Fruit fly (Drosophila melanogaster) whole organism, embryonic: ENCODE data around the gene foxo.

Experiments
- Atf6 ChIP-seq: fragments of 200-800 bp; sonication (Bioruptor generic); IDR thresholded peaks from 2 replicates; pipeline ENCODE4 v1.3.6; 2022; ENCODE audit warnings: missing biosample characterization, missing genetic modification characterization
- BEAF-32 ChIP-seq: fragments of 200-800 bp; sonication (Bioruptor generic); optimal IDR thresholded peaks from 3 replicates; lab custom pipeline; 2017; ENCODE audit warnings: missing biosample characterization, missing genetic modification characterization, mild to moderate bottlenecking, moderate library complexity, missing genetic modification reagents
- Bdp1 ChIP-seq: fragments of 200-800 bp; sonication (Bioruptor generic); optimal IDR thresholded peaks from 3 replicates; lab custom pipeline; 2016; ENCODE audit warnings: missing biosample characterization, missing genetic modification characterization
- CG10209 ChIP-seq: fragments of 200-800 bp; sonication (Bioruptor generic); optimal IDR thresholded peaks from 3 replicates; lab custom pipeline; 2017; ENCODE audit warnings: missing biosample characterization, mild to moderate bottlenecking, missing genetic modification characterization, missing genetic modification reagents
- CG10366 ChIP-seq: fragments of 200-800 bp; sonication (Bioruptor generic); IDR thresholded peaks from 2 replicates; pipeline ENCODE4 v1.3.6; 2022; ENCODE audit warnings: missing biosample characterization, missing genetic modification characterization
- CG10543 ChIP-seq: fragments of 200-800 bp; sonication (Bioruptor generic); optimal IDR thresholded peaks from 3 replicates; lab custom pipeline; 2017; ENCODE audit warnings: missing biosample characterization, mild to moderate bottlenecking, missing genetic modification characterization, moderate library complexity
- CG11696 ChIP-seq: fragments of 200-800 bp; sonication (Bioruptor generic); IDR thresholded peaks from 2 replicates; pipeline ENCODE4 v1.3.6; 2022; ENCODE audit warnings: missing biosample characterization, missing genetic modification characterization
- CG14441 ChIP-seq: fragments of 200-800 bp; sonication (Bioruptor generic); IDR thresholded peaks from 2 replicates; pipeline ENCODE4 v1.3.6; 2022; ENCODE audit warnings: missing biosample characterization, missing genetic modification characterization
- CG14860 ChIP-seq: fragments of 200-800 bp; sonication (Bioruptor generic); IDR thresholded peaks from 3 replicates; pipeline ENCODE4 v1.3.6; 2022; ENCODE audit warnings: missing biosample characterization, missing genetic modification characterization; ENCODE audit not compliant: partially characterized antibody
- CG1529 ChIP-seq: fragments of 200-800 bp; sonication (Bioruptor generic); optimal IDR thresholded peaks from 3 replicates; lab custom pipeline; 2018; ENCODE audit warnings: missing biosample characterization, missing genetic modification characterization
- CG18476 ChIP-seq: fragments of 200-800 bp; sonication (Bioruptor generic); optimal IDR thresholded peaks from 2 replicates; lab custom pipeline; 2016; ENCODE audit warnings: missing biosample characterization, mild to moderate bottlenecking, missing genetic modification characterization
- CG18599 ChIP-seq: fragments of 200-800 bp; sonication (Bioruptor generic); optimal IDR thresholded peaks from 3 replicates; lab custom pipeline; 2017; ENCODE audit warnings: missing biosample characterization, missing genetic modification characterization, mild to moderate bottlenecking, moderate library complexity, missing genetic modification reagents
- CG2116 ChIP-seq: fragments of 200-800 bp; sonication (Bioruptor generic); optimal IDR thresholded peaks from 3 replicates; lab custom pipeline; 2018; ENCODE audit warnings: missing biosample characterization, mild to moderate bottlenecking, missing genetic modification characterization
- CG2120 ChIP-seq: fragments of 200-800 bp; sonication (Bioruptor generic); optimal IDR thresholded peaks from 3 replicates; lab custom pipeline; 2016; ENCODE audit warnings: missing biosample characterization, missing genetic modification characterization
- CG32532 ChIP-seq: fragments of 200-800 bp; sonication (Bioruptor generic); IDR thresholded peaks from 2 replicates; pipeline ENCODE4 v1.3.6; 2022; ENCODE audit warnings: missing biosample characterization, missing genetic modification characterization
- CG32767 ChIP-seq: fragments of 200-800 bp; sonication (Bioruptor generic); IDR thresholded peaks from 2 replicates; pipeline ENCODE4 v1.3.6; 2022; ENCODE audit warnings: missing biosample characterization, missing genetic modification characterization
- CG3281 ChIP-seq: fragments of 200-800 bp; sonication (Bioruptor generic); optimal IDR thresholded peaks from 3 replicates; lab custom pipeline; 2017; ENCODE audit warnings: missing biosample characterization, mild to moderate bottlenecking, missing genetic modification characterization
- CG34422 ChIP-seq: fragments of 200-800 bp; sonication (Bioruptor generic); IDR thresholded peaks from 3 replicates; pipeline ENCODE4 v1.3.6; 2022; ENCODE audit warnings: missing biosample characterization, missing genetic modification characterization
- CG4424 ChIP-seq: fragments of 200-800 bp; sonication (Bioruptor generic); optimal IDR thresholded peaks from 3 replicates; lab custom pipeline; 2016; ENCODE audit warnings: missing biosample characterization, missing genetic modification characterization
- CG7963 ChIP-seq: fragments of 200-800 bp; sonication (Bioruptor generic); IDR thresholded peaks from 3 replicates; pipeline ENCODE4 v1.3.6; 2022; ENCODE audit warnings: missing biosample characterization, missing genetic modification characterization; ENCODE audit not compliant: partially characterized antibody
- CG9727 ChIP-seq: fragments of 200-800 bp; sonication (Bioruptor generic); optimal IDR thresholded peaks from 3 replicates; lab custom pipeline; 2017; ENCODE audit warnings: missing biosample characterization, mild to moderate bottlenecking, missing genetic modification characterization
- CG9817 ChIP-seq: fragments of 200-800 bp; sonication (Bioruptor generic); optimal IDR thresholded peaks from 2 replicates; lab custom pipeline; 2018; ENCODE audit warnings: missing biosample characterization, mild to moderate bottlenecking, missing genetic modification characterization, moderate library complexity
- CG9876 ChIP-seq: fragments of 200-800 bp; sonication (Bioruptor generic); optimal IDR thresholded peaks from 2 replicates; lab custom pipeline; 2016; ENCODE audit warnings: missing biosample characterization, missing genetic modification characterization
- CG9932 ChIP-seq: fragments of 200-800 bp; sonication (Bioruptor generic); IDR thresholded peaks from 2 replicates; pipeline ENCODE4 v1.3.6; 2022; ENCODE audit warnings: missing biosample characterization, missing genetic modification characterization
- Deaf1 ChIP-seq: fragments of 200-800 bp; optimal IDR thresholded peaks from 3 replicates; lab custom pipeline; 2019; ENCODE audit warnings: missing biosample characterization, mild to moderate bottlenecking, missing genetic modification characterization, moderate library complexity
- Drgx ChIP-seq: fragments of 200-800 bp; sonication (Bioruptor generic); IDR thresholded peaks from 2 replicates; pipeline ENCODE4 v1.3.6; 2022; ENCODE audit warnings: missing biosample characterization, missing genetic modification characterization
- E2f1 ChIP-seq: fragments of 200-800 bp; sonication (Bioruptor generic); IDR thresholded peaks from 2 replicates; pipeline ENCODE4 v1.3.6; 2022; ENCODE audit warnings: missing biosample characterization, missing genetic modification characterization
- Lhr ChIP-seq: fragments of 200-800 bp; sonication (Bioruptor generic); optimal IDR thresholded peaks from 3 replicates; lab custom pipeline; 2017; ENCODE audit warnings: mild to moderate bottlenecking, missing biosample characterization, missing genetic modification reagents, missing genetic modification characterization
- Myb ChIP-seq: fragments of 200-800 bp; sonication (Bioruptor generic); optimal IDR thresholded peaks from 2 replicates; lab custom pipeline; 2016; ENCODE audit warnings: missing biosample characterization, missing genetic modification characterization
- Rfx ChIP-seq: fragments of 200-800 bp; sonication (Bioruptor generic); IDR thresholded peaks from 2 replicates; pipeline ENCODE4 v1.3.6; 2022; ENCODE audit warnings: missing biosample characterization, missing genetic modification characterization
- Rx ChIP-seq: fragments of 200-800 bp; sonication (Bioruptor generic); IDR thresholded peaks from 2 replicates; pipeline ENCODE4 v1.3.6; 2022; ENCODE audit warnings: missing biosample characterization, missing genetic modification characterization
- cato ChIP-seq: fragments of 200-800 bp; sonication (Bioruptor generic); optimal IDR thresholded peaks from 2 replicates; lab custom pipeline; 2016; ENCODE audit warnings: missing biosample characterization, missing genetic modification characterization, borderline replicate concordance
- cg ChIP-seq: fragments of 200-800 bp; sonication (Bioruptor generic); optimal IDR thresholded peaks from 3 replicates; lab custom pipeline; 2019; ENCODE audit warnings: missing biosample characterization, mild to moderate bottlenecking, missing genetic modification characterization, moderate library complexity
- chinmo ChIP-seq: fragments of 200-800 bp; sonication (Bioruptor generic); IDR thresholded peaks from 4 replicates; pipeline ENCODE4 v1.3.6; 2022; ENCODE audit warnings: missing biosample characterization, missing genetic modification characterization; ENCODE audit not compliant: partially characterized antibody
- disco-r ChIP-seq: fragments of 200-800 bp; sonication (Bioruptor generic); optimal IDR thresholded peaks from 2 replicates; lab custom pipeline; 2016; ENCODE audit warnings: missing biosample characterization, missing genetic modification characterization
- dpn ChIP-seq, 2 experiments: fragments of 200-800 bp; sonication (Bioruptor generic); optimal IDR thresholded peaks; 3 replicates each; lab custom pipeline; 2016; ENCODE audit warnings: missing biosample characterization in 2 of 2, missing genetic modification characterization in 2 of 2
- ems ChIP-seq: fragments of 200-800 bp; sonication (Bioruptor generic); optimal IDR thresholded peaks from 3 replicates; lab custom pipeline; 2016; ENCODE audit warnings: missing biosample characterization, missing genetic modification characterization
- fru ChIP-seq: fragments of >200 bp; optimal IDR thresholded peaks from 2 replicates; lab custom pipeline; 2017
- gcm ChIP-seq: fragments of 200-800 bp; sonication (Bioruptor generic); optimal IDR thresholded peaks from 2 replicates; lab custom pipeline; 2019; ENCODE audit warnings: missing biosample characterization, mild to moderate bottlenecking, missing genetic modification characterization, moderate library complexity
- gfzf ChIP-seq: fragments of 200-800 bp; sonication (Bioruptor generic); optimal IDR thresholded peaks from 2 replicates; lab custom pipeline; 2016; ENCODE audit warnings: missing biosample characterization, mild to moderate bottlenecking, missing genetic modification characterization, moderate library complexity
- grau ChIP-seq: fragments of 200-800 bp; optimal IDR thresholded peaks from 3 replicates; lab custom pipeline; 2019; ENCODE audit warnings: missing biosample characterization, mild to moderate bottlenecking, missing genetic modification characterization, moderate library complexity
- gsb-n ChIP-seq: fragments of 200-800 bp; sonication (Bioruptor generic); optimal IDR thresholded peaks from 3 replicates; lab custom pipeline; 2018; ENCODE audit warnings: missing biosample characterization, mild to moderate bottlenecking, missing genetic modification characterization
- peb ChIP-seq: fragments of 200-800 bp; sonication (Bioruptor generic); IDR thresholded peaks from 2 replicates; pipeline ENCODE4 v1.3.6; 2022; ENCODE audit warnings: missing biosample characterization, missing genetic modification characterization
- sens-2 ChIP-seq: fragments of 200-800 bp; sonication (Bioruptor generic); IDR thresholded peaks from 2 replicates; pipeline ENCODE4 v1.3.6; 2022; ENCODE audit warnings: missing biosample characterization, missing genetic modification characterization
- sob ChIP-seq: fragments of 200-800 bp; sonication (Bioruptor generic); IDR thresholded peaks from 2 replicates; pipeline ENCODE4 v1.3.6; 2022; ENCODE audit warnings: missing biosample characterization, missing genetic modification characterization
- ssp ChIP-seq: fragments of 200-800 bp; sonication (Bioruptor generic); IDR thresholded peaks from 2 replicates; pipeline ENCODE4 v1.3.6; 2022; ENCODE audit warnings: missing biosample characterization, missing genetic modification characterization
- tna ChIP-seq: fragments of 200-800 bp; sonication (Bioruptor generic); IDR thresholded peaks from 2 replicates; pipeline ENCODE4 v1.3.6; 2022; ENCODE audit warnings: missing biosample characterization, missing genetic modification characterization; ENCODE audit not compliant: partially characterized antibody
- toy ChIP-seq: fragments of 200-800 bp; sonication (Bioruptor generic); IDR thresholded peaks from 2 replicates; pipeline ENCODE4 v1.3.6; 2022; ENCODE audit warnings: missing biosample characterization, missing genetic modification characterization
- wek ChIP-seq: fragments of 200-800 bp; sonication (Bioruptor generic); optimal IDR thresholded peaks from 3 replicates; lab custom pipeline; 2018; ENCODE audit warnings: missing biosample characterization, mild to moderate bottlenecking, missing genetic modification characterization, moderate library complexity
- zf30C ChIP-seq: fragments of 200-800 bp; sonication (Bioruptor generic); optimal IDR thresholded peaks from 3 replicates; lab custom pipeline; 2018; ENCODE audit warnings: missing biosample characterization, mild to moderate bottlenecking, missing genetic modification characterization

The foxo gene

DNA sequence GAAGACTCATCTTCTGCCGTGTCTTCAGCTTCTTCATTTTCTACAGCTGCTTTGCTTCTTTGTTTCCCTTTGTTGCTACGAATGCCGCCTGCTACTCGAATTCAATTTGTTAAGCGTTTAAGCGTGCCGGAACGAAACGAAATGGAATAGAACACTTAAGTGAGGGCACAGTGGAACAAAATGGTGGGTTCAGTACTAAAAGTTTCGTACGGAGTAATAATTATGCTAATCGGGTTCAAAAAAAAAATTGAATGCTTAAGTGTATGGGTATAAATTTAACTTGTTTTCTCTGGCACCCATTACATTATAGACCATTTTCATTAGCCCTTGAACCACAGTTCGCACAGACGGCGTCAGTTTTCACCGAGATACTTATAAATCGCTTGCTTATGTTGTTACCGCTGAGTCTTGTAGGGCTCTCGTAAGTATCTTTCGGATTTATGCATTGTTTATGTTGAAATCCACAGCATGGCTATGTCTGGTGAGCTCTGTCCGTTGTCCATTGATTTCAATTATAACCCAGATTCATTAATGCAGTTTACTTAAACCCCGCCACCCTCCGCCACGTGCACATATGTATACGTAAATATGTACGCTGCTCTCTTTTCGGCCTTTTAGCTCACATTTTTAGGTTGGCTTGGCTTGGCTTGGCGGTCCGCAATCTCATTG is 44.1 kb upstream of the foxo start (continued):
- peak; percentile 86 for TF ChIP-seq CG3281 (GFP tag; lab: Kevin White, UChicago)
- peak; percentile 60 for TF ChIP-seq tna (GFP tag; lab: Robert Waterston, UW)
- TF ChIP-seq CG2120 (GFP tag; lab: Kevin White, UChicago) = peak; percentile 75
- peak; percentile 15 for TF ChIP-seq CG9876 (GFP tag; lab: Kevin White, UChicago)
- TF ChIP-seq ssp (GFP tag; lab: Robert Waterston, UW) = peak; percentile 88
- peak; percentile 83 for TF ChIP-seq Drgx (GFP tag; lab: Robert Waterston, UW)
- peak; percentile 82 for TF ChIP-seq grau (tag; lab: Kevin White, UChicago)
- TF ChIP-seq toy (GFP tag; lab: Robert Waterston, UW) = peak; percentile 91
- TF ChIP-seq CG4424 (GFP tag; lab: Kevin White, UChicago) = peak; percentile 97
- peak; percentile 87 for TF ChIP-seq CG32767
- TF ChIP-seq CG9932 (GFP tag; lab: Robert Waterston, UW) = peak; percentile 81
- peak; percentile 98 for TF ChIP-seq CG34422 (GFP tag; lab: Robert Waterston, UW)
- TF ChIP-seq CG9817 (tag; lab: Kevin White, UChicago) = peak; percentile 35
- TF ChIP-seq CG18476 = peak; percentile 92
- TF ChIP-seq Atf6 (GFP tag; lab: Robert Waterston, UW) = peak; percentile 94
- TF ChIP-seq Lhr = peak; percentile 57
- TF ChIP-seq CG18599 (GFP tag; lab: Kevin White, UChicago) = peak; percentile 94
- TF ChIP-seq disco-r (GFP tag; lab: Kevin White, UChicago) = peak; percentile 78
- TF ChIP-seq CG2116 (GFP tag; lab: Kevin White, UChicago) = peak; percentile 28
- TF ChIP-seq CG10543 (GFP tag; lab: Kevin White, UChicago) = peak; percentile 79
- peak; percentile 92 for TF ChIP-seq CG11696 (GFP tag; lab: Robert Waterston, UW)
- TF ChIP-seq Rx (GFP tag; lab: Robert Waterston, UW) = peak; percentile 95
- TF ChIP-seq fru = no peak
- peak; percentile 47 for TF ChIP-seq wek
- TF ChIP-seq zf30C (GFP tag; lab: Kevin White, UChicago) = no peak
- TF ChIP-seq cato (GFP tag; lab: Kevin White, UChicago) = peak; percentile 38
- TF ChIP-seq gcm = peak; percentile 58
- peak; percentile 89 for TF ChIP-seq ems (GFP tag; lab: Kevin White, UChicago)
- TF ChIP-seq Deaf1 (tag; lab: Kevin White, UChicago) = peak; percentile 66
- TF ChIP-seq dpn (GFP tag; optimal IDR thresholded peaks at IDR 0.05; lab: Kevin White, UChicago) = peak; percentile 86 to 88
- peak; percentile 78 for TF ChIP-seq CG10209 (GFP tag; lab: Kevin White, UChicago)
- TF ChIP-seq Myb (GFP tag; lab: Kevin White, UChicago) = peak; percentile 55
- no peak for TF ChIP-seq BEAF-32
- TF ChIP-seq CG9727 (GFP tag; lab: Kevin White, UChicago) = peak; percentile 92
- TF ChIP-seq CG7963 (GFP tag; lab: Robert Waterston, UW) = no peak; the same call in 1 of the 3 replicates
- TF ChIP-seq CG32532 (GFP tag; lab: Robert Waterston, UW) = peak; percentile 96
- peak; percentile 94 for TF ChIP-seq sens-2 (GFP tag; lab: Robert Waterston, UW)
- TF ChIP-seq E2f1 (GFP tag; lab: Robert Waterston, UW) = peak; percentile 95
- peak; percentile 70; the same call in 2 of the 3 replicates for TF ChIP-seq CG14860 (GFP tag; lab: Robert Waterston, UW)
- TF ChIP-seq CG14441 (GFP tag; lab: Robert Waterston, UW) = peak; percentile 96
- TF ChIP-seq sob = peak; percentile 95
- TF ChIP-seq peb (GFP tag; lab: Robert Waterston, UW) = peak; percentile 93
- TF ChIP-seq chinmo (GFP tag; lab: Robert Waterston, UW) = 0 out of 4 replicates have a peak, but pooled peaks have one; percentile 6
- TF ChIP-seq CG1529 (GFP tag; lab: Kevin White, UChicago) = peak; percentile 58
- TF ChIP-seq cg (GFP tag; lab: Kevin White, UChicago) = no peak
- TF ChIP-seq gfzf (GFP tag; lab: Kevin White, UChicago) = no peak
- TF ChIP-seq Rfx (GFP tag; lab: Robert Waterston, UW) = peak; percentile 97
- peak; percentile 82 for TF ChIP-seq gsb-n (tag; lab: Kevin White, UChicago)
- peak; percentile 92 for TF ChIP-seq CG10366 (GFP tag; lab: Robert Waterston, UW)
- TF ChIP-seq Bdp1 = peak; percentile 41
